Fruit fly (Drosophila melanogaster) whole organism, pupa: ENCODE data around the gene CG12171.

Experiments
- CG10348 ChIP-seq: fragments of 200-800 bp; sonication (Bioruptor generic); IDR thresholded peaks from 2 replicates; pipeline ENCODE4 v1.3.6; 2022; ENCODE audit warnings: missing biosample characterization, missing genetic modification characterization
- CG14655 ChIP-seq: fragments of 200-800 bp; sonication (Bioruptor generic); optimal IDR thresholded peaks from 3 replicates; lab custom pipeline; 2017; ENCODE audit warnings: mild to moderate bottlenecking, missing biosample characterization, missing genetic modification reagents, missing genetic modification characterization
- CG17806 ChIP-seq: fragments of 200-800 bp; sonication (Bioruptor generic); optimal IDR thresholded peaks from 2 replicates; lab custom pipeline; 2018; ENCODE audit warnings: missing biosample characterization, mild to moderate bottlenecking, missing genetic modification characterization, moderate library complexity
- CG32121 ChIP-seq: fragments of 200-800 bp; sonication (Bioruptor generic); IDR thresholded peaks from 2 replicates; pipeline ENCODE4 v1.3.6; 2022; ENCODE audit warnings: missing biosample characterization, missing genetic modification characterization
- CG34367 ChIP-seq: fragments of 200-800 bp; sonication (Bioruptor generic); optimal IDR thresholded peaks from 2 replicates; lab custom pipeline; 2018; ENCODE audit warnings: missing biosample characterization, mild to moderate bottlenecking, missing genetic modification characterization
- CG8301 ChIP-seq: fragments of 200-800 bp; sonication (Bioruptor generic); optimal IDR thresholded peaks from 2 replicates; lab custom pipeline; 2018; ENCODE audit warnings: missing biosample characterization, mild to moderate bottlenecking, missing genetic modification characterization
- CG9948 ChIP-seq: fragments of 200-800 bp; sonication (Bioruptor generic); optimal IDR thresholded peaks from 2 replicates; lab custom pipeline; 2018; ENCODE audit warnings: missing biosample characterization, mild to moderate bottlenecking, missing genetic modification characterization, moderate library complexity
- EcR ChIP-seq: fragments of 200-800 bp; sonication (Bioruptor generic); optimal IDR thresholded peaks from 3 replicates; lab custom pipeline; 2019; ENCODE audit warnings: missing biosample characterization, missing genetic modification characterization, mild to moderate bottlenecking, moderate library complexity, missing genetic modification reagents
- Ets98B ChIP-seq: fragments of 200-800 bp; sonication (Bioruptor generic); IDR thresholded peaks from 2 replicates; pipeline ENCODE4 v1.3.6; 2022; ENCODE audit warnings: missing biosample characterization, missing genetic modification characterization
- Pif1A ChIP-seq: fragments of 200-800 bp; sonication (Bioruptor generic); optimal IDR thresholded peaks from 3 replicates; lab custom pipeline; 2016; ENCODE audit warnings: missing biosample characterization, missing genetic modification characterization
- Pif1B ChIP-seq: fragments of 200-800 bp; sonication (Bioruptor generic); optimal IDR thresholded peaks from 3 replicates; lab custom pipeline; 2016; ENCODE audit warnings: missing biosample characterization, missing genetic modification characterization
- fd96Ca ChIP-seq: fragments of 200-800 bp; sonication (Bioruptor generic); IDR thresholded peaks from 3 replicates; pipeline ENCODE4 v1.3.6; 2022; ENCODE audit warnings: missing biosample characterization, missing genetic modification characterization
- gl ChIP-seq: fragments of 200-800 bp; sonication (Bioruptor generic); optimal IDR thresholded peaks from 2 replicates; lab custom pipeline; 2018; ENCODE audit warnings: missing biosample characterization, mild to moderate bottlenecking, missing genetic modification characterization

DNA sequence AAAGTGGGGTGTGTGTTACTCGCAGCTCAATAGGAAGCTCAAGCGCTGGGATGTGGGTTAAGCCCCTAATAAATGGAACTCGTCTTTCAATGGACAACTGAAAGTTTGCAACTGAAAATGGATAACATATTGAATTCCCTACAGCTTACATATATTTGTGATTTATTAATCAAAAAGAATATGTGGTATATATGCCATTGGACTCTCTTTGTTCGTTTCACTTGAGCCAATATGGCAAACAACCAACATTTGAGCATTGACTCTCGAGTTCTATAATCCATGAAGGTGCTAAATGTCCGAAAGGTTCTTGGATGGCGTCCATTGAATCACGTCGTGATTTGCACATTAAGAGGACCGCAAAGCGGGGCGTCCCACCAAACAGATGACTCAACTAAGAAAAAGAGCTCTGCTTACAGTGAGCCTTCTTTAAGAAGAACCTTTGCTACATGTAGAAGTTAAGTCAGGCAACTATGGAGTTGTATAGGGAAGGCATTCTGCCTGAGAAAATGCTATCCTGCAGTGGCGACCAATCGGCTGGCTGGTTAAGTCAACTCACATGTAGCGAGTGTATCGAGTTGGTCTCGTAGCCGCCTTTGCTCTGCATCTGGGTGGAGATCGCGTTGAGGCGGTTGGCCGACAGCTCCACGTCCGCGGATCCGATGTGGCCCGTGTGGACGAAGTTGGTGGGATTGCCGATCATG, 15.4 kb upstream of the CG12171 start:
- TF ChIP-seq CG8301 (peak; percentile 53), Ets98B (GFP tag; lab: Robert Waterston, UW) (peak; percentile 55), CG32121 (GFP tag; lab: Robert Waterston, UW) (peak; percentile 56), CG14655 (no peak), CG17806 (tag; lab: Kevin White, UChicago) (peak; percentile 22), Pif1B (GFP tag; lab: Kevin White, UChicago) (no peak), CG10348 (GFP tag; lab: Robert Waterston, UW) (no peak), CG34367 (tag; lab: Kevin White, UChicago) (no peak), CG9948 (peak; percentile 32), gl (tag; lab: Kevin White, UChicago) (peak; percentile 7), fd96Ca (GFP tag; lab: Robert Waterston, UW) (peak; percentile 63), Pif1A (GFP tag; lab: Kevin White, UChicago) (peak; percentile 16), EcR (GFP tag; lab: Kevin White, UChicago) (no peak)
